Fruit fly (Drosophila melanogaster) whole organism, pupa: Measurements from ENCODE around the gene Gr93c.

Source experiments
- CG10348 ChIP-seq: fragments of 200-800 bp; sonication (Bioruptor generic); IDR thresholded peaks from 2 replicates; pipeline ENCODE4 v1.3.6; 2022; ENCODE audit warnings: missing biosample characterization, missing genetic modification characterization
- CG12605 ChIP-seq: fragments of 200-800 bp; sonication (Bioruptor generic); IDR thresholded peaks from 2 replicates; pipeline ENCODE4 v1.3.6; 2022; ENCODE audit warnings: missing biosample characterization, missing genetic modification characterization
- CG13204 ChIP-seq: fragments of 200-800 bp; sonication (Bioruptor generic); optimal IDR thresholded peaks from 2 replicates; lab custom pipeline; 2018; ENCODE audit warnings: missing biosample characterization, mild to moderate bottlenecking, missing genetic modification characterization, moderate library complexity
- CG14655 ChIP-seq: fragments of 200-800 bp; sonication (Bioruptor generic); optimal IDR thresholded peaks from 3 replicates; lab custom pipeline; 2017; ENCODE audit warnings: mild to moderate bottlenecking, missing biosample characterization, missing genetic modification reagents, missing genetic modification characterization
- CG15710 ChIP-seq: fragments of 200-800 bp; sonication (Bioruptor generic); optimal IDR thresholded peaks from 2 replicates; lab custom pipeline; 2018; ENCODE audit warnings: missing biosample characterization, mild to moderate bottlenecking, missing genetic modification characterization, moderate library complexity
- CG17806 ChIP-seq: fragments of 200-800 bp; sonication (Bioruptor generic); optimal IDR thresholded peaks from 2 replicates; lab custom pipeline; 2018; ENCODE audit warnings: missing biosample characterization, mild to moderate bottlenecking, missing genetic modification characterization, moderate library complexity
- CG32121 ChIP-seq: fragments of 200-800 bp; sonication (Bioruptor generic); IDR thresholded peaks from 2 replicates; pipeline ENCODE4 v1.3.6; 2022; ENCODE audit warnings: missing biosample characterization, missing genetic modification characterization
- CG34367 ChIP-seq: fragments of 200-800 bp; sonication (Bioruptor generic); optimal IDR thresholded peaks from 2 replicates; lab custom pipeline; 2018; ENCODE audit warnings: missing biosample characterization, mild to moderate bottlenecking, missing genetic modification characterization
- CG4496 ChIP-seq: fragments of 200-800 bp; sonication (Bioruptor generic); IDR thresholded peaks from 3 replicates; pipeline ENCODE4 v1.3.6; 2022; ENCODE audit warnings: missing biosample characterization, missing genetic modification characterization
- CG8159 ChIP-seq: fragments of 200-800 bp; sonication (Bioruptor generic); optimal IDR thresholded peaks from 3 replicates; lab custom pipeline; 2018; ENCODE audit warnings: missing biosample characterization, mild to moderate bottlenecking, missing genetic modification characterization, moderate library complexity
- CG8301 ChIP-seq: fragments of 200-800 bp; sonication (Bioruptor generic); optimal IDR thresholded peaks from 2 replicates; lab custom pipeline; 2018; ENCODE audit warnings: missing biosample characterization, mild to moderate bottlenecking, missing genetic modification characterization
- CG9948 ChIP-seq: fragments of 200-800 bp; sonication (Bioruptor generic); optimal IDR thresholded peaks from 2 replicates; lab custom pipeline; 2018; ENCODE audit warnings: missing biosample characterization, mild to moderate bottlenecking, missing genetic modification characterization, moderate library complexity
- D1 ChIP-seq: fragments of 200-800 bp; sonication (Bioruptor generic); optimal IDR thresholded peaks from 2 replicates; lab custom pipeline; 2018; ENCODE audit warnings: missing biosample characterization, mild to moderate bottlenecking, missing genetic modification characterization, moderate library complexity
- EcR ChIP-seq: fragments of 200-800 bp; sonication (Bioruptor generic); optimal IDR thresholded peaks from 3 replicates; lab custom pipeline; 2019; ENCODE audit warnings: missing biosample characterization, missing genetic modification characterization, mild to moderate bottlenecking, moderate library complexity, missing genetic modification reagents
- Ets98B ChIP-seq: fragments of 200-800 bp; sonication (Bioruptor generic); IDR thresholded peaks from 2 replicates; pipeline ENCODE4 v1.3.6; 2022; ENCODE audit warnings: missing biosample characterization, missing genetic modification characterization
- Pif1A ChIP-seq: fragments of 200-800 bp; sonication (Bioruptor generic); optimal IDR thresholded peaks from 3 replicates; lab custom pipeline; 2016; ENCODE audit warnings: missing biosample characterization, missing genetic modification characterization
- Pif1B ChIP-seq: fragments of 200-800 bp; sonication (Bioruptor generic); optimal IDR thresholded peaks from 3 replicates; lab custom pipeline; 2016; ENCODE audit warnings: missing biosample characterization, missing genetic modification characterization
- Snoo ChIP-seq: fragments of 200-800 bp; sonication (Bioruptor generic); optimal IDR thresholded peaks from 3 replicates; lab custom pipeline; 2017; ENCODE audit warnings: missing biosample characterization, mild to moderate bottlenecking, missing genetic modification characterization, inconsistent platforms
- fd96Ca ChIP-seq: fragments of 200-800 bp; sonication (Bioruptor generic); IDR thresholded peaks from 3 replicates; pipeline ENCODE4 v1.3.6; 2022; ENCODE audit warnings: missing biosample characterization, missing genetic modification characterization
- gl ChIP-seq: fragments of 200-800 bp; sonication (Bioruptor generic); optimal IDR thresholded peaks from 2 replicates; lab custom pipeline; 2018; ENCODE audit warnings: missing biosample characterization, mild to moderate bottlenecking, missing genetic modification characterization
- rn ChIP-seq: fragments of 200-800 bp; sonication (Bioruptor generic); IDR thresholded peaks from 2 replicates; pipeline ENCODE4 v1.3.6; 2022; ENCODE audit warnings: missing biosample characterization, missing genetic modification characterization

Gene Gr93c

DNA sequence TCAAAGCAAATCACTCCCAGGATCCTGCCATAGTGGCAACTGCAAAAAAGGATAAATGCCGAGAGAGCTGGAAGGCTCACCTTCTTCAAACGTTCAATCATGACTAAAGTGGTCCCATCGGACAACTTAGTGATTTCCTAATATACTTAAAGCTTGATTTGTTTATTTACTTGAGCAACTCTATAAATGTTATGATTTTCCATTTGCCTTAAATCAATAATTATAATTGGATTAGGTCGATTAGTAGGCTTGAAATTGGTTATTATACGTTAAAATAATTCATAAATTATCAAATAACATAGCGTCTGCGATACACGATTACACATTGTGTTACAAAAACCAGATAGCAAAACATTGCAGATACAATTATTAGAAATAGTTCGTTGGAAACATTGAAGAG lies at the start of gene Gr93c:
Gr93c (minus strand) TSS at position 101 of the 400 bp plus-strand sequence.
- TF ChIP-seq EcR = no peak
- TF ChIP-seq fd96Ca = no peak
- no peak for TF ChIP-seq CG32121 (GFP tag; lab: Robert Waterston, UW)
- TF ChIP-seq CG8301 (tag; lab: Kevin White, UChicago) = no peak
- TF ChIP-seq Ets98B = no peak
- no peak for TF ChIP-seq CG9948 (tag; lab: Kevin White, UChicago)
- no peak for TF ChIP-seq CG17806 (tag; lab: Kevin White, UChicago)
- no peak for TF ChIP-seq Snoo (tag; lab: Kevin White, UChicago)
- TF ChIP-seq CG15710 = no peak
- no peak for TF ChIP-seq Pif1A (GFP tag; lab: Kevin White, UChicago)
- TF ChIP-seq gl = no peak
- no peak for TF ChIP-seq CG4496

dm6 chr3R:21893929-21894328 lies 48.9 kb upstream of the Gr93c start:
- TF ChIP-seq CG17806 (tag; lab: Kevin White, UChicago) = peak; percentile 85
- TF ChIP-seq CG8159 (tag; lab: Kevin White, UChicago) = peak; percentile 85
- peak; percentile 80 for TF ChIP-seq D1
- peak; percentile 85 for TF ChIP-seq Ets98B
- 0 out of 2 replicates have a peak, but pooled peaks have one; percentile 29 for TF ChIP-seq CG10348 (GFP tag; lab: Robert Waterston, UW)
- TF ChIP-seq Snoo (tag; lab: Kevin White, UChicago) = peak; percentile 32
- peak; percentile 78 for TF ChIP-seq rn
- TF ChIP-seq gl = peak; percentile 62
- peak; percentile 84 for TF ChIP-seq CG12605 (GFP tag; lab: Robert Waterston, UW)
- TF ChIP-seq fd96Ca = peak; percentile 68; the same call in 2 of the 3 replicates
- TF ChIP-seq EcR = peak; percentile 42
- TF ChIP-seq CG32121 (GFP tag; lab: Robert Waterston, UW) = peak; percentile 86
- TF ChIP-seq CG9948 (tag; lab: Kevin White, UChicago) = peak; percentile 87
- TF ChIP-seq CG13204 (GFP tag; lab: Kevin White, UChicago) = peak; percentile 59
- TF ChIP-seq CG8301 (tag; lab: Kevin White, UChicago) = peak; percentile 92
- TF ChIP-seq Pif1B (GFP tag; lab: Kevin White, UChicago) = peak; percentile 72
- peak; percentile 81 for TF ChIP-seq Pif1A (GFP tag; lab: Kevin White, UChicago)
- TF ChIP-seq CG34367 (tag; lab: Kevin White, UChicago) = peak; percentile 78
- peak; percentile 80 for TF ChIP-seq CG15710
- TF ChIP-seq CG4496 = peak; percentile 90
- peak; percentile 93 for TF ChIP-seq CG14655 (GFP tag; lab: Kevin White, UChicago)

DNA sequence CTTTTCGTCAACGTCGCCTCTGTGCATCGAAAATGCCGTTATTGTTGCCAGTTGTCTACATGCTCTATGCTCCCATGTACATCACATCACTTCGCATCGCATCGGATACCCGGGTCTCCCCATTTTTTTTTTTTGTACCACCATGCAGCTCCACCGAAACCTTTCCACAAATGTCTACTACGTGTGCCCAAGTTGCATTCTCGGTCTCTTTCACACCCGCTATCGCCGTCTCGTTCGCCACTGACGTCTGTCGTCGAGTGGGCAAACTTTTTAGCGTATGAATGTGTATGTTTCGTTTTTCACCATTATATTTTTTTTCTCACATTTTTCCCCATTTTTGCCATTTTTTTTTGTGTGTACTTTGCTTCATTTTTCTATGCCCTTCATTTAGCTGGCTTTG lies 47.4 kb upstream of the Gr93c start:
- TF ChIP-seq CG8159 (tag; lab: Kevin White, UChicago) = no peak
- peak; percentile 8 for TF ChIP-seq gl
- TF ChIP-seq CG32121 (GFP tag; lab: Robert Waterston, UW) = no peak
- TF ChIP-seq CG4496 = peak; percentile 40; the same call in 1 of the 3 replicates
- peak; percentile 2 for TF ChIP-seq CG15710
- TF ChIP-seq CG13204 (GFP tag; lab: Kevin White, UChicago) = peak; percentile 51
- peak; percentile 11 for TF ChIP-seq Pif1B (GFP tag; lab: Kevin White, UChicago)

DNA sequence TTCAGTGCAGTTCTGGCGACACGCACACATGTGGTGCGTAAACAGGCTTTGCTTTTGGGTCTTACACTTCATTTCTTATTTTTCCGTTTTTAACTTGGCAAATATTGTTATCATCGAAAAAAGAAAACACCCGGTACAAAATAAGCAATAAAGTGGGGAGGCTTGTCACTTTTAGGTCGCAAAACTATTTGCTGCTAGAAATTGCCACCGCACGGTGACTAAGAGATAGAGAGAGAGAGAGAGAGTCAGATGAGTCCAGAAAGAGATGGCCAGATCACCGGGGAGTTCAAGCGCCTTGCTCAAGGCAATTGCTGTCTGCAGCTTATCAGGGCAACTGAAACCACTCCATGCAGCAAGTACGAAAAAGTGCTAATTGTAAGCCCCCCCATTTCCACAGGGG lies 45.7 kb upstream of the Gr93c start:
- TF ChIP-seq EcR (peak; percentile 89), rn (0 out of 2 replicates have a peak, but pooled peaks have one; percentile 16), CG34367 (tag; lab: Kevin White, UChicago) (no peak), CG14655 (GFP tag; lab: Kevin White, UChicago) (peak; percentile 32), Pif1A (GFP tag; lab: Kevin White, UChicago) (no peak)

dm6 chr3R:21889945-21890344 lies 44.9 kb upstream of the Gr93c start:
- no peak for TF ChIP-seq Pif1B (GFP tag; lab: Kevin White, UChicago)
- peak; percentile 0 for TF ChIP-seq CG13204 (GFP tag; lab: Kevin White, UChicago)
- TF ChIP-seq EcR = peak; percentile 96
- TF ChIP-seq Ets98B = no peak
- no peak for TF ChIP-seq CG34367 (tag; lab: Kevin White, UChicago)
- TF ChIP-seq, all 21 proteins: peak for 2

DNA sequence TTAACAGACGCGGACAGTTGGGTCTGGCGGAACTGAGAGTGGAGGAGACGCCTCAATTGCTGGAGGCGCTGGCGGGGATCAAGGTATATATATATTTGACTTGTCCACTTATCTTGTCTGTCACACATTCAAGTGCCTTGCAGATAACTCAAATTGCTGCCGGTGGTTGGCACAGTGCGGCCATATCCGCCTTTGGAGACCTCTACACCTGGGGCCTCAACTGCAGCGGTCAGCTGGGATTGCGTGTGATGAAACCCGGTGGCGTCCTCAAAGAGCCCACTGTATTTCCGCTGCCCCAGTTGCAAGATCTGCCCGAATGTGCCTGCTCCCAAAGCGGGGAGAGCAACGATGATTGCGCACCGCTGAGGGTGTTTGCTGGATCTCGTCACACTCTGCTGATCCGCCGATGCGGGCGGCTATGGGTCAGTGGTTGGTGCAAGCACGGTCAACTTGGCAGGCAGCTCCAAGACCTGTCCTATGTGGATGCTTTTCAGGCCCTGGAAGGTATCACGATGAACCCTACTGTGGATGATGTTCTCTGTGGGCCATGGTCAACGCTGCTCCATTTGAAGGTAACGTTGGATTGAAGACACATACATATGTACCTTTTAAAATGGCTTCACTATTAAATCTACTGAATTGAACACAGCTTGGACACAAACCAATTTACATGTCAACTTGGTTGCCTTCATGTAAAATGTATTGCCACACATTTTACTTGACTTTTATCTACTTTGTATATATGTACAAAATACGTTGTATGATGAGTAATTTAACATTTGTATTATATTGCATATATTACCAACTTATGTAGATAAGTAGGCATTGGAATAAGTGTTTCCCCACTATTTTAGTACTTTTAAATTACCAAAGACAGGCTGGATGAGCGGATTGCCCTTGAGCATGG lies 43.9 kb upstream of the Gr93c start, which contains the start of gene CG43844:
CG43844 (plus strand) TSS at position 844 of the 907 bp plus-strand sequence.
- TF ChIP-seq CG32121 (GFP tag; lab: Robert Waterston, UW) = no peak
- TF ChIP-seq Pif1A (GFP tag; lab: Kevin White, UChicago) = no peak
- no peak for TF ChIP-seq gl
- no peak for TF ChIP-seq D1
- TF ChIP-seq rn = no peak
- TF ChIP-seq Ets98B = no peak
- TF ChIP-seq CG10348 (GFP tag; lab: Robert Waterston, UW) = no peak
- TF ChIP-seq CG15710 = no peak
- TF ChIP-seq fd96Ca = no peak
- TF ChIP-seq CG4496 = no peak
